Fruit fly (Drosophila melanogaster) whole organism, larva: ENCODE results near the gene PGRP-LE.
A peak's percentile ranks its signal among the peaks of the same experiment; 100 is the strongest.
"Not testable (repeated sequence)": the region's sequence is repeated elsewhere in the genome, so short reads cannot be mapped to it uniquely, and the experiment has no call there.

Source experiments
- noc ChIP-seq: fragments of 200-800 bp; sonication (Bioruptor generic); optimal IDR thresholded peaks from 3 replicates; lab custom pipeline; 2019; ENCODE audit warnings: missing biosample characterization, mild to moderate bottlenecking, missing genetic modification characterization, moderate library complexity

Gene PGRP-LE

dm6 chrX:15814485-15814884, 10.8 kb upstream of the PGRP-LE start:
- no peak for TF ChIP-seq noc

DNA sequence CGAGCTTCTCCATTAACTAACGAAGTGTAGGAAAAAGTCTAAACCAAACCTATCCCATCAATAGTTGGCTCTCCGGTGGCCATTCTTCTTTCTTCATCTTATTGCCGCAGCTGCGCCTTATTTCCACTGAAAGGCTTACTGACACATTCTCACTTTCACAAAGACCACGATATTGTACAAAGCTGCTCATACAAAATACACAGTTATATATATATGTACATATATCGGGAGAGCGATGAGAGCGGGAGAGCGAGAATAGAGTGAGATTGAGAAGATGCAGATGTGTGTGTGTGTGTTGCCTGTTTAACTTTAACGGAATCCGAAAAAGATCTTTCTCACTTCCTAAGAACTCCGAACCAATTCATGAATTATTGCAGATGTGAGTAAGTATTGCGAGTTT, 9.5 kb upstream of the PGRP-LE start:
- no peak for TF ChIP-seq noc

dm6 chrX:15812615-15812995, 8.9 kb upstream of the PGRP-LE start:
- TF ChIP-seq noc = no peak

- peak; percentile 46 for TF ChIP-seq noc
These were observed 8.3 kb upstream of the PGRP-LE start for dm6 chrX:15811666-15812614.

DNA sequence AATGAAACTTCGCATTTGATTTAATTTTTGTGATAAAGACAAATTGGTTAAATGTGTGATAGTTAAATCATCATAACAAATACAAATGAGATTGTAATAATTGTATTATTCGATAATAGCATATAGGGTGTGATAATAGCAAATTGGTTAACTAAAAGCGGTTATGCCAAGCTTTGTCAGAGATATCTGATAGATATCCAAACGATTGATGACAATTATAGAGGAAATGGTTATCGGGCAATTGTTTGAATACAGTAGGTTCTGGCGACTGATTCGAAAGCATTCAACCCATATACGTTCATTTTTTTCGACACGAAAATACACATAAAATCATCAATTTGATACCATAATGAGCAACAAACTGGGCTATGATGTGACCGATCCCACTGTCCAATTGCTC, 5.6 kb upstream of the PGRP-LE start, which contains the start of gene CG8509:
CG8509 (plus strand) TSS at position 301 of the 400 bp plus-strand sequence.
- no peak for TF ChIP-seq noc

dm6 chrX:15807915-15808314, 4.2 kb upstream of the PGRP-LE start:
- no peak for TF ChIP-seq noc

DNA sequence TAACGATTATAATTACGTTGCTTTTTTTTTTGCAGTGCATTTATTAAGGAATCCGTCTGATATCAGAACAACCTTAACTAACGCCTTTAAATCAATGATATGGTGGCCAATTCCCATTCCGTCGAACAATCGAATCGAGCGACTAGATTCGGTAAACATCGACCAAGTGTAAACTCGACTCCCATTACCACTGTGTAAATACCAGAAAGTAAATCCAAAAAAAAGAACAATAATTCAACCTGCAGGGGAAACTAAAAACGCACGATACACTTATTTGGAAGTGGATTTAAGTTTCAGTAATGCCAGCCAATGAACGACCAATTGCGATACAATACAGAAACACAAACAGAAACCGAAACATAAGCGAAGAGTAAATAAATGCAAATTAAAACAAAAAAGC, 1.8 kb upstream of the PGRP-LE start:
- no peak for TF ChIP-seq noc

dm6 chrX:15804790-15805189, 1.1 kb upstream of the PGRP-LE start:
- no peak for TF ChIP-seq noc

- TF ChIP-seq noc = no peak
These were observed 615 bp downstream of the PGRP-LE start for dm6 chrX:15802880-15803650.

DNA sequence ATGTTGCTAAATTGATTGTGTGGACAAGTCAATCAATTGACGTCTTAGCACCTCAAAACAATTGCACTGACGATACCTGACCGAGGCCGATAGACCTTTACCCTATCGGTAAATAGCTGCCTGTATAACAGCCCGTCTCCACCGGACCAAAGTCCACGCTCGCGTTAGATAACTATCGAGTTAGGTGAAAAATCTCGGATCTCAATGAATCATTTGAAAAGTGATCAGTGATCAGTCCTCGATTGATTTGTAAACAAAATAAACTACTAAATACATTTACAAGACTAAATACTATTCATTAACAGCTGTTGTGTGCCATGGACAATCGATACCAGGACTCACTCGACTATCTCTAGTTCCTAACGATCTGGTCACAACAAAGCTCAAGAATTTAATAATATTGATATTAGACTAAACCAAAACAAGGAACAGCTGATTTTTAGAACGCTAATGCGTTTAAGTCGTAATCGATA, 4.6 kb downstream of the PGRP-LE start, which contains the start of the genes sordd2 and CG15602:
sordd2 (minus strand) TSS at position 78 of the 473 bp plus-strand sequence.
CG15602 (plus strand) TSS at position 342 of the 473 bp plus-strand sequence.
- TF ChIP-seq noc = not testable (repeated sequence)

DNA sequence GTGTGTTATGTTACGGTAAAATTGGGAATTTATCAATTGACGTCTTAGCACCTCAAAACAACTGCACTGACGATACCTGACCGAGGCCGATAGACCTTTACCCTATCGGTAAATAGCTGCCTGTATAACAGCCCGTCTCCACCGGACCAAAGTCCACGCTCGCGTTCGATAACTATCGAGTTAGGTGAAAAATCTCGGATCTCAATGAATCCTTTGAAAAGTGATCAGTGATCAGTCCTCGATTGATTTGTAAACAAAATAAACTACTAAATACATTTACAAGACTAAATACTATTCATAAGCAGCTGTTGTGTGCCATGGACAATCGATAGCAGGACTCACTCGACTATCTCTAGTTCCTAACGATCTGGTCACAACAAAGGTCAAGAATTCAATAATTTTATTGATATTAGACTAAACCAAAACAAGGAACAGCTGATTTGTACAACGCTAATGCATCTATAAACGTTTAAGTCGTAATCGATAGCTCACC, 7.7 kb downstream of the PGRP-LE start, which contains the start of gene sordd1:
sordd1 (minus strand) TSS at position 78 of the 493 bp plus-strand sequence.
- TF ChIP-seq noc = not testable (repeated sequence)

DNA sequence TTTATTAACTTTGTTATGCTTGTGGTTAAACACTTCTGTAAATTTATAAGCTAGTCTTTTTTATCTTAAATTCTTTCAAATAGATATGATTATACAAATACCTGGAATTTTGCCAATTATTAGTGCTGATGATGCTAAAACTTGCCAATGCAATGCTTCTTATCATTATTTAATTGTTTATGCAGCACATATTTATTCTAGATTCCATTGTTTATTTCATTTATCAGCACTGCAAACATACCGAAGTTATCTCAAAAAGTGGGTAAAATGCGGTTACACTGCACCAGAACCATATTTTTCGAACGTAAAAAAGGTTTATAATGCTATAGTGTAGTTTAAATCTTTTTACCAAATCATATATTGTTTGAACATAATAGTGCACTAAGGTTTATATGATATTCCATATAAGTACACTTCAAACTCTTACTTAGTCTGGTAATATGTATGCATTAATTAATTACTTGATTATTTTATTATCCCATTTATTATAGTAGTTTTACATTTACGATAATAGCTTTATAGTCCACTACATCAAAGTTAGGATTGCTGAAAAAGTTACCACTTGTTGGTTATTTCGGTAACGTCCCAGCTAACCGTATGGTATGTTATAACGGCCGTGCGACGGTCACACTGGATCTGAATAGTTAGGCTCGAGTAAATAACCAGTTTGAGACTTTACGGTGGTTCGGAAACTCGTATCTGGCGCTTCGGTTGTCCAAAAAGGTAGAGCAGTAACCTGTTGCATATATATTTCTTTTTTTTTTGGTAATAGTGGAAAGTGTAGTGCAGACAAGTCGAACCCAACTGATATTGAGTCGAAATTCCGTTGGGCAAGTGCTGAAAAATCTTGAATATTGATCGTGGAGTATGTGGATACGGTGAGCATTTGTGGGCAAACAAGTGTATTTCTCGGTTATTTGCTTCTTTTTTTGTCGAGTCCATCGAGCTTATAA, 15.2 kb downstream of the PGRP-LE start, which contains the start of gene Rhp:
Rhp (plus strand) TSS at position 663 of the 953 bp plus-strand sequence.
- no peak for TF ChIP-seq noc

DNA sequence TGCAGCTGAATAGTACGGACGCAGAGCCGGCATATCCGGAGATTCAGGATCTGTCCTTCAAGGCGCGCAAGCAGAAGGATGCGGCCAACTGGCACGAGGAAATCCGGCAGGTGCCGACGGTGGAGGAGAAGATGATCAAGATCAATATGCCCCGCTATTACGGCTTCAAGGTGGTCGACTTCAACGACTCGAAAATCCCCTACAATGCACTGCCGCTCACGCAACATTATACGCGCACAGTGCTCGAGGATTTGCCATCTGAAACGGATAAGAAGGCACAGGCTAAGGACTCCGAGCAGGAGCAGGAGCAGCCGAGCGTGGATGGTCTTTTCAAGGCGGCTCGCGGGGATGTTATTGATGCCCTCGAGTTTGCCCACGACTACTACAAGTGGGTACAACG, 17.4 kb downstream of the PGRP-LE start:
- no peak for TF ChIP-seq noc

dm6 chrX:15785429-15786239, 18.0 kb downstream of the PGRP-LE start, which contains the start of the genes Paf-AHalpha and mRpS30:
Gene Paf-AHalpha, minus strand, starts transcription at chrX:15785583.
Gene mRpS30, plus strand, starts transcription at chrX:15786047.
- no peak for TF ChIP-seq noc

DNA sequence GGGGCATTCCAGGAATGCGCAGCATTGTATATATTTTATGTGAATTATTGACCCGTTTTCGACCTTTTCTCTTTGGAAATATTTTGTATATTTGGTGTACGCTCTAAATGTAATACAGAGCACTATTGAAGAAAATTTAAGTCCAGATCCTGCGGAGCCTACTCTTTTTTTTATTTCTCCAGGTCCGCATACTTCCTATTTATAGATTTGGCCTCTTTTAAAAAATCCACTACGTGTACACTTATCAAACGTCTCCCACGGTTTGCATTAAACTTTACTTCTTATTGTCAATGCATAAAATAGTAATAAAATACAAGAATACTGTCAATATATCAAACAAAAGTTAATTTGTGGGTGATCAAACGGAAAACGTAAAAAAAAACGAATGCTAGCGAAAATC, 20.1 kb downstream of the PGRP-LE start, which contains the start of gene Efhc1.1:
Efhc1.1 (minus strand) TSS at position 101 of the 400 bp plus-strand sequence.
- TF ChIP-seq noc = no peak
